Worm (Caenorhabditis elegans) whole organism, L1 larva: ENCODE measurements around the gene col-168.

Source experiments
- ces-1 ChIP-seq: fragments of 150-350 bp; optimal IDR thresholded peaks from 2 replicates; lab custom pipeline; 2014; ENCODE audit warnings: missing biosample characterization, missing genetic modification reagents, missing genetic modification characterization
- efl-3 ChIP-seq: fragments of 200-800 bp; sonication (Bioruptor generic); optimal IDR thresholded peaks from 2 replicates; lab custom pipeline; 2018; ENCODE audit warnings: mild to moderate bottlenecking, missing genetic modification characterization, missing compliant biosample characterization

DNA sequence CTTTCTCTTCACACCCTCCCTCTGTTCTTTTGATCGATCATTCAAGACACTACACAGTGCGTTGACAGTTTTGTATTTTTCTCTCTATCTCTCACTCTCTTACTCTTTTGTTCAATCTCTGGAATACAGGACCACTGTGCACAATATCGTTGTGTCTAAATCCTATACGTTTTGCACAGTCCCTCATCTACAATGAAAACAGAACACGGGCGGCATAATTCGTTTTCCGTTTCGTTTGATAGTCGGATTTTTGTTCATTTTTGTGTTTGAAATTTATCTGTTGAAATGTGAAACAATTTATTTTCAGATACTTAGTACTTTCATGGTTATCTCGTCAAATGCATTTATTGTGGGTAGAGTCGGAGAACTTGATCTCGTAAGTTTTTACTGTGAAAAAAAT, 15.3 kb downstream of the col-168 start, which contains the start of gene C03B1.7:
- no peak for TF ChIP-seq ces-1
- TF ChIP-seq efl-3 (GFP tag; lab: Kevin White, UChicago): no peak
